Fruit fly (Drosophila melanogaster) whole organism, embryonic: ENCODE results near the gene CG5068.
A peak's percentile ranks its signal among the peaks of the same experiment; 100 is the strongest.

ENCODE experiments used
- Adf1 ChIP-seq: fragments of 200-800 bp; sonication (Bioruptor generic); IDR thresholded peaks from 2 replicates; pipeline ENCODE4 v1.3.6; 2022; ENCODE audit warnings: missing biosample characterization, missing genetic modification characterization
- Antp ChIP-seq: fragments of 200-800 bp; sonication (Bioruptor generic); optimal IDR thresholded peaks from 3 replicates; lab custom pipeline; 2016; ENCODE audit warnings: missing biosample characterization, missing genetic modification characterization
- Atf6 ChIP-seq: fragments of 200-800 bp; sonication (Bioruptor generic); IDR thresholded peaks from 2 replicates; pipeline ENCODE4 v1.3.6; 2022; ENCODE audit warnings: missing biosample characterization, missing genetic modification characterization
- Bdp1 ChIP-seq: fragments of 200-800 bp; sonication (Bioruptor generic); optimal IDR thresholded peaks from 3 replicates; lab custom pipeline; 2016; ENCODE audit warnings: missing biosample characterization, missing genetic modification characterization
- CG10431 ChIP-seq: fragments of 200-800 bp; sonication (Bioruptor generic); optimal IDR thresholded peaks from 3 replicates; lab custom pipeline; 2018; ENCODE audit warnings: missing biosample characterization, mild to moderate bottlenecking, missing genetic modification characterization
- CG11504 ChIP-seq: fragments of 200-800 bp; sonication (Bioruptor generic); optimal IDR thresholded peaks from 3 replicates; lab custom pipeline; 2019; ENCODE audit warnings: missing biosample characterization, mild to moderate bottlenecking, missing genetic modification characterization, moderate library complexity
- CG12391 ChIP-seq: fragments of 200-800 bp; sonication (Bioruptor generic); optimal IDR thresholded peaks from 3 replicates; lab custom pipeline; 2018; ENCODE audit warnings: missing biosample characterization, mild to moderate bottlenecking, missing genetic modification characterization, moderate library complexity
- CG12659 ChIP-seq: fragments of 200-800 bp; sonication (Bioruptor generic); optimal IDR thresholded peaks from 3 replicates; lab custom pipeline; 2017; ENCODE audit warnings: mild to moderate bottlenecking, missing biosample characterization, missing genetic modification reagents, missing genetic modification characterization
- CG13287 ChIP-seq: fragments of 200-800 bp; sonication (Bioruptor generic); IDR thresholded peaks from 2 replicates; pipeline ENCODE4 v1.3.6; 2022; ENCODE audit warnings: missing biosample characterization, missing genetic modification characterization; ENCODE audit not compliant: partially characterized antibody
- CG14050 ChIP-seq: fragments of 200-800 bp; sonication (Bioruptor generic); IDR thresholded peaks from 3 replicates; pipeline ENCODE4 v1.3.6; 2022; ENCODE audit warnings: missing biosample characterization, missing genetic modification characterization
- CG15269 ChIP-seq: fragments of 200-800 bp; sonication (Bioruptor generic); optimal IDR thresholded peaks from 2 replicates; lab custom pipeline; 2018; ENCODE audit warnings: missing biosample characterization, mild to moderate bottlenecking, missing genetic modification characterization, moderate library complexity
- CG17328 ChIP-seq: fragments of 200-800 bp; sonication (Bioruptor generic); IDR thresholded peaks from 2 replicates; pipeline ENCODE4 v1.3.6; 2022; ENCODE audit warnings: missing biosample characterization, missing genetic modification characterization
- CG33213 ChIP-seq: fragments of 200-800 bp; sonication (Bioruptor generic); optimal IDR thresholded peaks from 3 replicates; lab custom pipeline; 2016; ENCODE audit warnings: missing biosample characterization, missing genetic modification characterization
- CG34422 ChIP-seq: fragments of 200-800 bp; sonication (Bioruptor generic); IDR thresholded peaks from 3 replicates; pipeline ENCODE4 v1.3.6; 2022; ENCODE audit warnings: missing biosample characterization, missing genetic modification characterization
- CG4617 ChIP-seq: fragments of 200-800 bp; sonication (Bioruptor generic); optimal IDR thresholded peaks from 3 replicates; lab custom pipeline; 2016; ENCODE audit warnings: missing biosample characterization, missing genetic modification characterization, borderline replicate concordance
- CG6854 ChIP-seq: fragments of 200-800 bp; sonication (Bioruptor generic); optimal IDR thresholded peaks from 3 replicates; lab custom pipeline; 2017; ENCODE audit warnings: missing biosample characterization, mild to moderate bottlenecking, missing genetic modification characterization
- CG8089 ChIP-seq: fragments of 200-800 bp; sonication (Bioruptor generic); optimal IDR thresholded peaks from 3 replicates; lab custom pipeline; 2016; ENCODE audit warnings: missing biosample characterization, missing genetic modification characterization
- CkIIα-i1 ChIP-seq: fragments of 200-800 bp; sonication (Bioruptor generic); IDR thresholded peaks from 2 replicates; pipeline ENCODE4 v1.3.6; 2022; ENCODE audit warnings: missing biosample characterization, missing genetic modification characterization
- CoRest ChIP-seq: fragments of 200-800 bp; sonication (Bioruptor generic); optimal IDR thresholded peaks from 3 replicates; lab custom pipeline; 2018; ENCODE audit warnings: missing biosample characterization, mild to moderate bottlenecking, missing genetic modification characterization, moderate library complexity
- Ets65A ChIP-seq: fragments of 200-800 bp; sonication (Bioruptor generic); peaks from one replicate; lab custom pipeline; 2016; ENCODE audit warnings: missing biosample characterization, missing genetic modification characterization
- Ets97D ChIP-seq: fragments of 200-800 bp; sonication (Bioruptor generic); optimal IDR thresholded peaks from 3 replicates; lab custom pipeline; 2016; ENCODE audit warnings: missing biosample characterization, missing genetic modification characterization
- Fer1 ChIP-seq: fragments of 200-800 bp; sonication (Bioruptor generic); optimal IDR thresholded peaks from 2 replicates; lab custom pipeline; 2017; ENCODE audit warnings: missing biosample characterization, mild to moderate bottlenecking, missing genetic modification characterization
- Hr39 ChIP-seq: fragments of >200 bp; optimal IDR thresholded peaks from 2 replicates; lab custom pipeline; 2017
- MESR4 ChIP-seq: fragments of 200-800 bp; sonication (Bioruptor generic); optimal IDR thresholded peaks from 2 replicates; lab custom pipeline; 2018; ENCODE audit warnings: missing biosample characterization, mild to moderate bottlenecking, missing genetic modification characterization, moderate library complexity
- NC2β ChIP-seq: fragments of 200-800 bp; sonication (Bioruptor generic); optimal IDR thresholded peaks from 2 replicates; lab custom pipeline; 2016; ENCODE audit warnings: missing biosample characterization, missing genetic modification characterization
- Rx ChIP-seq: fragments of 200-800 bp; sonication (Bioruptor generic); IDR thresholded peaks from 2 replicates; pipeline ENCODE4 v1.3.6; 2022; ENCODE audit warnings: missing biosample characterization, missing genetic modification characterization
- Scr ChIP-seq: fragments of 200-800 bp; sonication (Bioruptor generic); IDR thresholded peaks from 2 replicates; pipeline ENCODE4 v1.3.6; 2022; ENCODE audit warnings: missing biosample characterization, missing genetic modification characterization; ENCODE audit not compliant: partially characterized antibody
- Sry-β ChIP-seq: fragments of 200-800 bp; sonication (Bioruptor generic); optimal IDR thresholded peaks from 2 replicates; lab custom pipeline; 2018; ENCODE audit warnings: missing biosample characterization, mild to moderate bottlenecking, missing genetic modification characterization, moderate library complexity
- Stat92E ChIP-seq, 3 experiments: fragments of >200 bp in 2 of 3; fragments of 200-800 bp in 1 of 3; sonication (Bioruptor generic) in 1 of 3; optimal IDR thresholded peaks; 2 replicates each; lab custom pipeline; 2017 to 2019; ENCODE audit warnings: missing biosample characterization in 3 of 3, missing genetic modification characterization in 3 of 3, mild to moderate bottlenecking in 1 of 3, moderate library complexity in 1 of 3
- YL-1 ChIP-seq: fragments of 200-800 bp; sonication (Bioruptor generic); optimal IDR thresholded peaks from 3 replicates; lab custom pipeline; 2017; ENCODE audit warnings: missing biosample characterization, mild to moderate bottlenecking, missing genetic modification characterization
- ab ChIP-seq: fragments of 200-800 bp; sonication (Bioruptor generic); optimal IDR thresholded peaks from 2 replicates; lab custom pipeline; 2016; ENCODE audit warnings: missing biosample characterization, missing genetic modification characterization
- bigmax ChIP-seq: fragments of 200-800 bp; sonication (Bioruptor generic); optimal IDR thresholded peaks from 2 replicates; lab custom pipeline; 2018; ENCODE audit warnings: missing biosample characterization, mild to moderate bottlenecking, missing genetic modification characterization
- cato ChIP-seq: fragments of 200-800 bp; sonication (Bioruptor generic); optimal IDR thresholded peaks from 2 replicates; lab custom pipeline; 2016; ENCODE audit warnings: missing biosample characterization, missing genetic modification characterization, borderline replicate concordance
- chif ChIP-seq, 2 experiments: fragments of 200-800 bp; sonication (Bioruptor generic); optimal IDR thresholded peaks; 3 replicates each; lab custom pipeline; 2016; ENCODE audit warnings: missing biosample characterization in 2 of 2, missing genetic modification characterization in 2 of 2
- chinmo ChIP-seq: fragments of 200-800 bp; sonication (Bioruptor generic); IDR thresholded peaks from 4 replicates; pipeline ENCODE4 v1.3.6; 2022; ENCODE audit warnings: missing biosample characterization, missing genetic modification characterization; ENCODE audit not compliant: partially characterized antibody
- crol ChIP-seq: fragments of 200-800 bp; sonication (Bioruptor generic); IDR thresholded peaks from 2 replicates; pipeline ENCODE4 v1.3.6; 2022; ENCODE audit warnings: missing biosample characterization, missing genetic modification characterization
- crp ChIP-seq, 2 experiments: fragments of 200-800 bp; sonication (Bioruptor generic); optimal IDR thresholded peaks; 2 replicates in 1 of 2; 3 replicates in 1 of 2; lab custom pipeline; 2017; ENCODE audit warnings: missing biosample characterization in 2 of 2, missing genetic modification characterization in 2 of 2, mild to moderate bottlenecking in 1 of 2, moderate library complexity in 1 of 2
- lola ChIP-seq, 3 experiments: fragments of >200 bp in 2 of 3; fragments of 200-800 bp in 1 of 3; sonication (Bioruptor generic) in 1 of 3; optimal IDR thresholded peaks; 2 replicates each; lab custom pipeline; 2017 to 2019; ENCODE audit warnings: missing biosample characterization in 3 of 3, missing genetic modification characterization in 3 of 3, mild to moderate bottlenecking in 1 of 3, moderate library complexity in 1 of 3
- pzg ChIP-seq: fragments of 200-800 bp; sonication (Bioruptor generic); optimal IDR thresholded peaks from 3 replicates; lab custom pipeline; 2018; ENCODE audit warnings: missing biosample characterization, mild to moderate bottlenecking, missing genetic modification characterization, moderate library complexity
- row ChIP-seq: fragments of 200-800 bp; sonication (Bioruptor generic); IDR thresholded peaks from 3 replicates; pipeline ENCODE4 v1.3.6; 2022; ENCODE audit warnings: missing biosample characterization, missing genetic modification characterization
- sisA ChIP-seq: fragments of 200-800 bp; sonication (Bioruptor generic); IDR thresholded peaks from 2 replicates; pipeline ENCODE4 v1.3.6; 2022; ENCODE audit warnings: missing biosample characterization, missing genetic modification characterization
- sna ChIP-seq: fragments of 200-800 bp; sonication (Bioruptor generic); IDR thresholded peaks from 2 replicates; pipeline ENCODE4 v1.3.6; 2022; ENCODE audit warnings: missing biosample characterization, missing genetic modification characterization; ENCODE audit not compliant: partially characterized antibody
- ssp ChIP-seq: fragments of 200-800 bp; sonication (Bioruptor generic); IDR thresholded peaks from 2 replicates; pipeline ENCODE4 v1.3.6; 2022; ENCODE audit warnings: missing biosample characterization, missing genetic modification characterization
- stc ChIP-seq: fragments of 200-800 bp; sonication (Bioruptor generic); IDR thresholded peaks from 2 replicates; pipeline ENCODE4 v1.3.6; 2022; ENCODE audit warnings: missing biosample characterization, missing genetic modification characterization
- trem ChIP-seq: fragments of 200-800 bp; optimal IDR thresholded peaks from 3 replicates; lab custom pipeline; 2019; ENCODE audit warnings: missing biosample characterization, mild to moderate bottlenecking, missing genetic modification characterization, moderate library complexity
- twi ChIP-seq: fragments of 200-800 bp; optimal IDR thresholded peaks from 2 replicates; lab custom pipeline; 2019; ENCODE audit warnings: missing biosample characterization, mild to moderate bottlenecking, missing genetic modification characterization, moderate library complexity

CG5068 gene

DNA sequence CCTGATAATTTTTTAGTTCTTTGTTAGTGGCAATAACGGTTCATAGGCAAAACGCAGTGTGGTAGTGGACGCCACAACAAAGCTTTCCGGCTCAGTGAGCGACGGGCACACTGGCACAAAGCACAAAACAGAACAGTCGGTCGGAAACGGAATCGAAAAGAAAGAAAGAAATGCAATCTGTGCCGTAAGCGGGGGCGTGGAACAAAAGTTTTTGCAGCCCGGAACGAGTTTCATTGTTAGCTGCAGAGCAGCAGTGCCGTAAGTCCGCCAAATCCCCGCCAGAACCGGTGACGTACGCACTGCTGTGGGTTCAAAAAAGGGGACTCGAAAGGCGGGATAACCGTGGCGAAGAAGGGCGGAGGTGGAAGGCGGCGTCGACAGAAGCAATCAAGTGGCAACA, 18.1 kb upstream of the CG5068 start, which contains the start of gene CG5026 (continued):
- TF ChIP-seq CoRest (tag; lab: Kevin White, UChicago) (peak; percentile 61), chinmo (GFP tag; lab: Robert Waterston, UW) (0 out of 4 replicates have a peak, but pooled peaks have one; percentile 25), CG34422 (0 out of 3 replicates have a peak, but pooled peaks have one; percentile 14), crol (peak; percentile 63; the same call in 1 of the 2 replicates), chif (GFP tag; optimal IDR thresholded peaks at IDR 0.05; lab: Kevin White, UChicago) (no peak), sna (GFP tag; lab: Robert Waterston, UW) (0 out of 2 replicates have a peak, but pooled peaks have one; percentile 31), Ets97D (GFP tag; lab: Kevin White, UChicago) (peak; percentile 82), trem (tag; lab: Kevin White, UChicago) (peak; percentile 2), CG4617 (GFP tag; lab: Kevin White, UChicago) (peak; percentile 35), CG14050 (GFP tag; lab: Robert Waterston, UW) (no peak), row (GFP tag; lab: Robert Waterston, UW) (peak; percentile 34; the same call in 1 of the 3 replicates), CG13287 (GFP tag; lab: Robert Waterston, UW) (peak; percentile 53), Scr (GFP tag; lab: Robert Waterston, UW) (peak; percentile 24), CG11504 (tag; lab: Kevin White, UChicago) (no peak), NC2β (GFP tag; lab: Kevin White, UChicago) (peak; percentile 11), YL-1 (GFP tag; lab: Kevin White, UChicago) (peak; percentile 38), CG12659 (GFP tag; lab: Kevin White, UChicago) (peak; percentile 46), pzg (peak; percentile 71)

DNA sequence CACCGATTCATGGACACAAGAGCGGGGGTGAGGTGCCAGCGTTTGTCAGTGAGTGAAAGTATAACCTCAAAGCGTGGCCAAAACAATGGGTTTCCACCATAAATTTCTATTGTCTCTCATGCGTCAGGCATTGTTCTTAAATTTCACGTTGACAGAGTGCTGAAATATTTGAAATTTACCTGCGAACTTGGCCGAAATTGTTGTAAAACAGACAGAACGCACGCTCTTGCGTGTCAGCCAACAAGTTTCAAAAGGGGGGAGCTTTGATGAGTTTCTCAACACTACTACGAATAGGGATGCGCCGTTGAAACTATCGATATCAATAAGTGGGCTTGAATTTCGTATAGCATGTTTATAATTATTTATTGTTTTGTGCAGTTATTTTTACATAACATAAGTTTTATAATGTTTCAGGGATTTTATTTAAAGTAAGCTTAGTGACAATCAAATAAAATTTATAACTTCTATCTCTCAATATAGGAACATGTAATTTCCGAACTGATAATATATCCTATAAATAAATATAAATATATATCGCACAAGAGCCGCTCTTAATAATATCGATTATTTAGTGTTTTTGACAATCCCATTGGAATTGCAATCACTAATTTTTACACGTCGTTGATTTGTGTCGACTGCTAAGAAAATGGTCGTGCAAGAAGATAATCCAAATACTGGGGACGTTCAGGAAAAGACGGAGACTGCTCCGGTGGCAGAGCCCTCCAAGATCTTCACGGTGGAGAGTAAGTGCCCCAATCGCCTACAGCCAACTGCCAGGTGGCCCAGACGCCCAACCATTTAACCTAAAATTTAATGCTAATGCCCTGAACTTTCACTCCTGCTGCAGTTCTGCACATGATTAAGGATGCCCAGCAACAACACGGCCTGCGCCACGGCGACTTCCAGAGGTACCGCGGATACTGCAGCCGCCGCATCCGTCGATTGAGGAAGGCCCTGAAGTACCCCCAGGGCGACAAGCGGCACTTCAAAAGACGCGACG, 11.7 kb upstream of the CG5068 start, which contains the start of the genes pix and Srp68:
pix (minus strand) TSS at position 288 of the 1,000 bp plus-strand sequence.
Srp68 (plus strand) TSS at position 569 of the 1,000 bp plus-strand sequence.
- TF ChIP-seq Fer1 (peak; percentile 44), stc (GFP tag; lab: Robert Waterston, UW) (no peak), sisA (GFP tag; lab: Robert Waterston, UW) (peak; percentile 26; the same call in 1 of the 2 replicates), cato (GFP tag; lab: Kevin White, UChicago) (peak; percentile 41), ssp (GFP tag; lab: Robert Waterston, UW) (no peak), Antp (peak; percentile 31), twi (tag; lab: Kevin White, UChicago) (peak; percentile 63), bigmax (peak; percentile 97), CG10431 (GFP tag; lab: Kevin White, UChicago) (peak; percentile 43), CG15269 (tag; lab: Kevin White, UChicago) (no peak), CG17328 (GFP tag; lab: Robert Waterston, UW) (no peak), CG12391 (tag; lab: Kevin White, UChicago) (peak; percentile 83), trem (tag; lab: Kevin White, UChicago) (peak; percentile 85), Stat92E (GFP tag; optimal IDR thresholded peaks at IDR 0.05; lab: Kevin White, UChicago) (peak in 1 of 3 experiments; percentile 76), lola (GFP tag; optimal IDR thresholded peaks at IDR 0.05; lab: Kevin White, UChicago) (peak in 1 of 3 experiments; percentile 75), Hr39 (lab: Kevin White, UChicago) (no peak), Ets65A (GFP tag; lab: Kevin White, UChicago) (peak; percentile 92), Adf1 (GFP tag; lab: Robert Waterston, UW) (no peak), CG6854 (GFP tag; lab: Kevin White, UChicago) (no peak), Bdp1 (GFP tag; lab: Kevin White, UChicago) (peak; percentile 50), Rx (no peak), crp (GFP tag; optimal IDR thresholded peaks at IDR 0.05; lab: Kevin White, UChicago) (peak in 1 of 2 experiments; percentile 36), Sry-β (peak; percentile 76), ab (GFP tag; lab: Kevin White, UChicago) (no peak), CkIIα-i1 (GFP tag; lab: Robert Waterston, UW) (no peak), CG8089 (GFP tag; lab: Kevin White, UChicago) (peak; percentile 19), CG33213 (GFP tag; lab: Kevin White, UChicago) (peak; percentile 9), MESR4 (GFP tag; lab: Kevin White, UChicago) (peak; percentile 93), Atf6 (no peak)
